Fruit fly (Drosophila melanogaster) whole organism, wandering third instar larva: ENCODE results near the gene Ugt35E2.

Source experiments
- Dif ChIP-seq: fragments of 200-275, 200-300 bp; sonication (Bioruptor generic); optimal IDR thresholded peaks from 2 replicates; lab custom pipeline; 2018; ENCODE audit warnings: missing biosample characterization, missing genetic modification characterization; ENCODE audit not compliant: partially characterized antibody
- ey ChIP-seq: fragments of 200-800 bp; sonication (Bioruptor generic); optimal IDR thresholded peaks from 2 replicates; lab custom pipeline; 2016; ENCODE audit warnings: missing biosample characterization, missing genetic modification characterization
- jim ChIP-seq: fragments of 175-275, 200-325 bp; sonication (Bioruptor generic); optimal IDR thresholded peaks from 2 replicates; lab custom pipeline; 2016; ENCODE audit warnings: missing biosample characterization, mild to moderate bottlenecking, missing genetic modification characterization
- pan ChIP-seq: fragments of >200 bp; optimal IDR thresholded peaks from 2 replicates; lab custom pipeline; 2017

DNA sequence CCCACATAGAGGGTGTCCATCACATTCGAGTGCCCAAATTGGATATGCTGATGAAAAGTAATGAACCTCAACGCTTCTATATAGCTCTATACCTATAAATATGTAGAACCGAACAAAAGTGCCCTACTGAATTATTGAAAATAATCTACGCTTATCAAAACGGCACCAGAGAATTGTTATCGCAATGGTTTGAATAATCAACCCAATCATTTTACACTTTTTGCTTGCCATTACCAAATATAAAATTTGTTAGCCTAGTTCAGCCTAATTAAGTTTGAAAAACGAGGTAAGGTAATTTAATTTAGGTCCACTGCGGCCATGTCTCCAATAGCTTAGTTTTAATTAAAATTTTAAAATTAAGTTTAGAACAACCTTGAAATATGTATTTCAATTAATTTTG, 8.0 kb upstream of the Ugt35E2 start:
- TF ChIP-seq jim (GFP tag; lab: Kevin White, UChicago) (no peak), ey (GFP tag; lab: Kevin White, UChicago) (no peak), Dif (GFP tag; lab: Kevin White, UChicago) (no peak), pan (lab: Kevin White, UChicago) (no peak)
